Worm (Caenorhabditis elegans): Measurements from ENCODE around the gene W02F12.8.

DNA sequence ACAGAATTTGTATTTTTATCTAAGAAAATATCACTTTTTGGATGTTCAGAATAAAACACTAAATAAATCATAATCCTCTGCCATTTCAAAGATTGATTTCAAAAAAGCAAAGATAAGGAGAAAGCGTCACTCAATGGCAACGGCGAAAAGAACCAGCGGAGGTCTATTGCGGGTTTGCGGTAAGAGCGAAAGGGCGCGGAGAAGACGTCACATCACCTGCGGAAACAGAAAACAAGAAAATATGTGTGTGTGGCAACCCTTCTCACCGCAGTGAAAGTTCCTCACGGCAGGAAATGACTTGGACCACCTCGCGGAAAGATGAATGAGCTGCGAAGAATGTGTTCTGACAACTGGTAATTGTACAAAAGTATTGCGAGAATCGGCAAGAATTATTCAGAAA lies 5.3 kb upstream of the W02F12.8 start:
- TF ChIP-seq nhr-237 (tag; optimal IDR thresholded peaks at IDR 0.05) (no peak), nhr-12 (tag; optimal IDR thresholded peaks at IDR 0.05) (no peak), tbx-2 (tag; optimal IDR thresholded peaks at IDR 0.05) (no peak), pqm-1 (tag; optimal IDR thresholded peaks at IDR 0.05) (no peak), lin-39 (tag; optimal IDR thresholded peaks at IDR 0.05) (no peak), nhr-28 (tag; optimal IDR thresholded peaks at IDR 0.05) (no peak), egl-5 (tag; optimal IDR thresholded peaks at IDR 0.05) (no peak), elt-3 (tag; optimal IDR thresholded peaks at IDR 0.05) (no peak), nhr-11 (tag; optimal IDR thresholded peaks at IDR 0.05) (no peak), egl-27 (tag; optimal IDR thresholded peaks at IDR 0.05) (no peak), ztf-11 (tag; optimal IDR thresholded peaks at IDR 0.05) (no peak), fos-1 (tag; optimal IDR thresholded peaks at IDR 0.05) (no peak), mdl-1 (tag; optimal IDR thresholded peaks at IDR 0.05) (no peak), aly-2 (tag; optimal IDR thresholded peaks at IDR 0.05) (no peak)
